Fruit fly (Drosophila melanogaster): ENCODE data around the gene CG13081.

CG13081 gene

DNA sequence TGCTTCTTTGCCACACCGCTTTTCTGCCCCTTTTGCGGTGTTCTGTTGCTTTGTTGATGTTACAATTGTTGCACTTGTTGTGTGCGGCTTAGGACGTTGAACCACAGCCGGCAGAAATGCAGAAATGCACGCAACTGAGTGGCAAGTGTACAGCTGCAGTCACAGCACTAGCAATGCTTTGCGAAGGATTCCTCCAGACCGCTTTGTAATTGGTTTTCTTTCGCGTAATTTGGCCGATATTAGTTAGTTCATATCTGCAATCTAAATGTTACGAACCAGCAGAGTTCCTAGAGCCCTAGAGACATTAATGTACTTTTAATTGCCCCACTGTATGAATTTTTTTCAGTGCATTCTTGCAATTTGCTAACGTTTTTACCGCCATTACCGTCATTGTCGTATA lies 34.0 kb downstream of the CG13081 start (continued):
- TF ChIP-seq Eip93F (GFP tag; optimal IDR thresholded peaks at IDR 0.05): no peak
- no peak for TF ChIP-seq CG9139 (GFP tag; optimal IDR thresholded peaks at IDR 0.05)
- peak; percentile 56 for TF ChIP-seq topi (GFP tag; optimal IDR thresholded peaks at IDR 0.05)
- peak; percentile 8 for TF ChIP-seq lz (GFP tag; optimal IDR thresholded peaks at IDR 0.05)
- peak; percentile 13 for TF ChIP-seq Ets21C (GFP tag; optimal IDR thresholded peaks at IDR 0.05)
- TF ChIP-seq CG6163 (GFP tag; IDR thresholded peaks at IDR 0.05): peak; percentile 62
- peak; percentile 25 for TF ChIP-seq spab (GFP tag; optimal IDR thresholded peaks at IDR 0.05)
- TF ChIP-seq CG10669 (GFP tag; optimal IDR thresholded peaks at IDR 0.05): peak; percentile 70
- peak; percentile 47; the same call in 1 of the 2 replicates for TF ChIP-seq Gug (GFP tag; IDR thresholded peaks at IDR 0.05)
- no peak for TF ChIP-seq fkh (GFP tag; optimal IDR thresholded peaks at IDR 0.05)
- peak; percentile 26 for TF ChIP-seq CG34406 (GFP tag; optimal IDR thresholded peaks at IDR 0.05)
- TF ChIP-seq CG32006 (GFP tag; optimal IDR thresholded peaks at IDR 0.05): peak; percentile 66
- TF ChIP-seq CG1621 (tag; optimal IDR thresholded peaks at IDR 0.05): no peak
- TF ChIP-seq CG6276 (GFP tag; optimal IDR thresholded peaks at IDR 0.05): peak; percentile 69
- peak; percentile 35 for TF ChIP-seq fd59A (GFP tag; optimal IDR thresholded peaks at IDR 0.05)
- TF ChIP-seq Sox102F (GFP tag; optimal IDR thresholded peaks at IDR 0.05): peak; percentile 24
- peak; percentile 57 for TF ChIP-seq Hr4 (GFP tag; optimal IDR thresholded peaks at IDR 0.05)
- TF ChIP-seq dsx (GFP tag; optimal IDR thresholded peaks at IDR 0.05; ENCODE audit: poor library complexity, severe bottlenecking): peak; percentile 73
- no peak for TF ChIP-seq fd85E (GFP tag; optimal IDR thresholded peaks at IDR 0.05)
- TF ChIP-seq Sox15 (GFP tag; optimal IDR thresholded peaks at IDR 0.05): no peak
- no peak for TF ChIP-seq CG6792 (GFP tag; optimal IDR thresholded peaks at IDR 0.05)
- TF ChIP-seq CG8632 (GFP tag; optimal IDR thresholded peaks at IDR 0.05): no peak
- TF ChIP-seq cyc (GFP tag; optimal IDR thresholded peaks at IDR 0.05): peak; percentile 31
- TF ChIP-seq Blimp-1 (GFP tag; optimal IDR thresholded peaks at IDR 0.05): no peak
- peak; percentile 54 for TF ChIP-seq CG11762 (GFP tag; optimal IDR thresholded peaks at IDR 0.05; ENCODE audit: insufficient read depth)
- TF ChIP-seq OdsH (GFP tag; optimal IDR thresholded peaks at IDR 0.05): peak; percentile 62
- peak; percentile 7 for TF ChIP-seq Smox (GFP tag; optimal IDR thresholded peaks at IDR 0.05)
- peak; percentile 37 for TF ChIP-seq pdm3 (GFP tag; optimal IDR thresholded peaks at IDR 0.05)
- TF ChIP-seq net (GFP tag; optimal IDR thresholded peaks at IDR 0.05): peak; percentile 60
- TF ChIP-seq Met (GFP tag; optimal IDR thresholded peaks at IDR 0.05): peak; percentile 59
- peak; percentile 59 for TF ChIP-seq Eip75B (GFP tag; optimal IDR thresholded peaks at IDR 0.05)

DNA sequence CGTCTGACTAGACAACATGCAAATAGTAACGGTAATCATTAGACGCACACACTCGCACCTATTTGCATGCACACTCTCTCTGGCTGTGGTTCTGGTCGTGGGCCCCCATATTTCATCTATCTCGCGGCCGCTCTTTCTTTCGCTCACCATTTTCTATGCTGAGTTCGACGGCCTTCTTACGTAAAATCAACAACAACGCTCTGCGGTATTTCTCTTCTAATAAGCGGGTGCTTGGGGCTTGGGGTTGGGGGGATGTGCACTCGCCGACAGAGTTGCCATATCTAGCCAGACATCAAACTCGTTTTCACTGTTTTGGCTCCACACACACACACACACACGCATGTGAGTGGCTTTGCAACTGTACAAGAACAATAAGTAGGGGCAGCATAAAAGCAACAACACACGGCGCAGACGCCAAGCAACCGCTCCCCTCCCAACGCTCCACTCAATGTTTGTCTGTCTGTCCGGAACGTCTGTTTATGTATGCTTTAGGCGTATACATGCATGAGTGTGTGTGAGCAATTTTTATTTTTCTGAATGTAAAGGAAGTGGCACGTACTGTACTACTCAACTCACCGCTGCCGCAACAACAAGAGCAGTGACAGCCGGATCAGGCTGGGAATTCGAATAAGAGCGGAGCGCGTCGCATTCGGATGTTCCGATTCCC lies 34.7 kb downstream of the CG13081 start:
- TF ChIP-seq cyc (GFP tag; optimal IDR thresholded peaks at IDR 0.05) (no peak), svp (GFP tag) (no peak), CG10631 (GFP tag; optimal IDR thresholded peaks at IDR 0.05) (no peak), CG8632 (GFP tag; optimal IDR thresholded peaks at IDR 0.05) (no peak), Hr38 (GFP tag; optimal IDR thresholded peaks at IDR 0.05) (no peak), fkh (GFP tag; optimal IDR thresholded peaks at IDR 0.05) (peak; percentile 88), fd85E (GFP tag; optimal IDR thresholded peaks at IDR 0.05) (no peak), eg (GFP tag; IDR thresholded peaks at IDR 0.05) (peak; percentile 27; the same call in 1 of the 3 replicates), Lpt (GFP tag; optimal IDR thresholded peaks at IDR 0.05) (no peak), CG16779 (tag; optimal IDR thresholded peaks at IDR 0.05) (no peak), net (GFP tag; optimal IDR thresholded peaks at IDR 0.05) (no peak), CG6808 (GFP tag; optimal IDR thresholded peaks at IDR 0.05) (no peak), CG10669 (GFP tag; optimal IDR thresholded peaks at IDR 0.05) (no peak), salr (GFP tag; optimal IDR thresholded peaks at IDR 0.05) (no peak), dac (GFP tag; optimal IDR thresholded peaks at IDR 0.05) (no peak), CG1621 (tag; optimal IDR thresholded peaks at IDR 0.05) (no peak), CG32006 (GFP tag; optimal IDR thresholded peaks at IDR 0.05) (no peak)
